Worm (Caenorhabditis elegans) whole organism, midembryonic: ENCODE results near the gene ZK666.14.

Source experiments
- T22C8.4 ChIP-seq: fragments of 200-800 bp; sonication (Bioruptor generic); IDR thresholded peaks from 2 replicates; pipeline ENCODE4 v1.3.6; 2022; ENCODE audit warnings: missing genetic modification characterization, missing compliant biosample characterization
- cog-1 ChIP-seq: sonication (generic microtip); optimal IDR thresholded peaks from 2 replicates; lab custom pipeline; 2016; ENCODE audit warnings: missing genetic modification characterization, missing compliant biosample characterization
- flt-1 ChIP-seq: fragments of 200-800 bp; sonication (Bioruptor generic); IDR thresholded peaks from 2 replicates; pipeline ENCODE4 v1.3.6; 2022; ENCODE audit warnings: missing genetic modification characterization, missing compliant biosample characterization
- klf-2 ChIP-seq: fragments of 200-800 bp; sonication (Bioruptor generic); conservative IDR thresholded peaks from 2 replicates; pipeline ENCODE4 v1.3.6; 2022; ENCODE audit warnings: missing genetic modification reagents, missing genetic modification characterization, missing compliant biosample characterization
- med-1 ChIP-seq: sonication (generic microtip); optimal IDR thresholded peaks from 2 replicates; lab custom pipeline; 2017; ENCODE audit warnings: missing genetic modification characterization, mild to moderate bottlenecking, missing compliant biosample characterization, antibody characterized with exemption, missing genetic modification reagents; ENCODE audit not compliant: insufficient read depth
- ref-1 ChIP-seq: fragments of 200-800 bp; sonication (Bioruptor generic); conservative IDR thresholded peaks from 2 replicates; pipeline ENCODE4 v1.3.6; 2022; ENCODE audit warnings: missing genetic modification reagents, missing genetic modification characterization, missing compliant biosample characterization
- tab-1 ChIP-seq: fragments of 200-800 bp; sonication (Bioruptor generic); IDR thresholded peaks from 2 replicates; pipeline ENCODE4 v1.3.6; 2022; ENCODE audit warnings: missing genetic modification characterization, missing compliant biosample characterization
- ztf-23 ChIP-seq: fragments of 200-800 bp; sonication (Bioruptor generic); IDR thresholded peaks from 2 replicates; pipeline ENCODE4 v1.3.6; 2022; ENCODE audit warnings: missing genetic modification reagents, missing genetic modification characterization, missing compliant biosample characterization
- ztf-29 ChIP-seq: fragments of 200-800 bp; sonication (Bioruptor generic); IDR thresholded peaks from 2 replicates; pipeline ENCODE4 v1.3.6; 2022; ENCODE audit warnings: missing genetic modification reagents, missing genetic modification characterization, missing compliant biosample characterization

Gene ZK666.14

DNA sequence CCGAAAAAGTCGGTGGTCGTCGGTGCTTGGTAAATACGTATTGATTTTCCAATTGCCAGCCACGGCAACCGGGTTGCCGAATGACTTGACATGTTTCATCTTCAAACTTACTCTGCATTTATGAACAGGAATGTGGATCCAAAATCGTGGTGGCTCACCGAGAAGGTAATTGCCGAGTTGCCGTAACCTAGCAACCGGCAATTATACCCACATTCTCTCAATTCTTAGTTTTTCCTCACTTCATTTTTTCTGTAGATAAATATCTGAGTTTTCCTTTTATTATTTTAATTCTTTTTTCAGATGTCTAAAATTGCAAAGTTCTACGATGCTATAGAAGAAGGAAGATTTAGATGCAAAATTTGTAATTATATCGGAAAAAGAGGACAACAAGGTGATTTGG lies 41.9 kb upstream of the ZK666.14 start, which contains the start of gene ZK673.4:
ZK673.4 (plus strand) TSS at position 301 of the 400 bp plus-strand sequence.
- TF ChIP-seq T22C8.4, result no peak
- no peak for TF ChIP-seq ztf-23 (GFP tag; lab: Robert Waterston, UW)
- no peak for TF ChIP-seq ref-1 (GFP tag; lab: Robert Waterston, UW)
- TF ChIP-seq tab-1 (GFP tag; lab: Robert Waterston, UW), result no peak
- TF ChIP-seq flt-1 (GFP tag; lab: Robert Waterston, UW), result no peak
- no peak for TF ChIP-seq cog-1 (tag; lab: Kevin White, UChicago)
- no peak for TF ChIP-seq med-1 (GFP tag; lab: Kevin White, UChicago)
- no peak for TF ChIP-seq klf-2 (GFP tag; lab: Robert Waterston, UW)
- no peak for TF ChIP-seq ztf-29 (GFP tag; lab: Robert Waterston, UW)

- TF ChIP-seq klf-2 (GFP tag; lab: Robert Waterston, UW), result no peak
- no peak for TF ChIP-seq ztf-29 (GFP tag; lab: Robert Waterston, UW)
- no peak for TF ChIP-seq ref-1 (GFP tag; lab: Robert Waterston, UW)
- no peak for TF ChIP-seq cog-1 (tag; lab: Kevin White, UChicago)
- no peak for TF ChIP-seq T22C8.4
- TF ChIP-seq ztf-23 (GFP tag; lab: Robert Waterston, UW), result no peak
- no peak for TF ChIP-seq flt-1 (GFP tag; lab: Robert Waterston, UW)
- no peak for TF ChIP-seq med-1 (GFP tag; lab: Kevin White, UChicago)
- no peak for TF ChIP-seq tab-1 (GFP tag; lab: Robert Waterston, UW)
Measured at ce11 chrII:10456979-10457378, 37.6 kb upstream of the ZK666.14 start, which contains the start of gene ZK673.11. ZK673.11 (plus strand) TSS chrII:10457279.

ce11 chrII:10461207-10461606 lies 33.4 kb upstream of the ZK666.14 start, which contains the start of gene ZK673.5:
ZK673.5 (plus strand) TSS chrII:10461507.
- TF ChIP-seq ztf-23 (GFP tag; lab: Robert Waterston, UW) (no peak), med-1 (GFP tag; lab: Kevin White, UChicago) (no peak), tab-1 (GFP tag; lab: Robert Waterston, UW) (no peak), cog-1 (tag; lab: Kevin White, UChicago) (no peak)

- TF ChIP-seq ztf-23 (GFP tag; lab: Robert Waterston, UW), result no peak
- TF ChIP-seq T22C8.4, result no peak
- no peak for TF ChIP-seq cog-1 (tag; lab: Kevin White, UChicago)
- TF ChIP-seq klf-2 (GFP tag; lab: Robert Waterston, UW), result no peak
- no peak for TF ChIP-seq ref-1 (GFP tag; lab: Robert Waterston, UW)
- no peak for TF ChIP-seq ztf-29 (GFP tag; lab: Robert Waterston, UW)
- no peak for TF ChIP-seq med-1 (GFP tag; lab: Kevin White, UChicago)
- TF ChIP-seq tab-1 (GFP tag; lab: Robert Waterston, UW), result no peak
- TF ChIP-seq flt-1 (GFP tag; lab: Robert Waterston, UW), result no peak
Measured at ce11 chrII:10464230-10464920, 30.2 kb upstream of the ZK666.14 start, which contains the start of the genes ZK673.6 and sdz-37. ZK673.6 (minus strand) TSS chrII:10464330. sdz-37 (plus strand) TSS chrII:10464870.

ce11 chrII:10466552-10466951 lies 28.0 kb upstream of the ZK666.14 start, which contains the start of gene tnc-2:
tnc-2 (plus strand) TSS chrII:10466852.
- TF ChIP-seq cog-1 (tag; lab: Kevin White, UChicago), result no peak
- TF ChIP-seq med-1 (GFP tag; lab: Kevin White, UChicago), result no peak
- TF ChIP-seq T22C8.4, result no peak

- TF ChIP-seq ztf-29 (GFP tag; lab: Robert Waterston, UW), result no peak
- TF ChIP-seq med-1 (GFP tag; lab: Kevin White, UChicago), result no peak
- TF ChIP-seq cog-1 (tag; lab: Kevin White, UChicago), result no peak
- no peak for TF ChIP-seq ztf-23 (GFP tag; lab: Robert Waterston, UW)
- TF ChIP-seq flt-1 (GFP tag; lab: Robert Waterston, UW), result no peak
- TF ChIP-seq tab-1 (GFP tag; lab: Robert Waterston, UW), result no peak
- TF ChIP-seq klf-2 (GFP tag; lab: Robert Waterston, UW), result no peak
- no peak for TF ChIP-seq ref-1 (GFP tag; lab: Robert Waterston, UW)
- no peak for TF ChIP-seq T22C8.4
Measured at ce11 chrII:10470159-10470558, 24.4 kb upstream of the ZK666.14 start, which contains the start of gene clec-143. clec-143 (minus strand) TSS chrII:10470297.

DNA sequence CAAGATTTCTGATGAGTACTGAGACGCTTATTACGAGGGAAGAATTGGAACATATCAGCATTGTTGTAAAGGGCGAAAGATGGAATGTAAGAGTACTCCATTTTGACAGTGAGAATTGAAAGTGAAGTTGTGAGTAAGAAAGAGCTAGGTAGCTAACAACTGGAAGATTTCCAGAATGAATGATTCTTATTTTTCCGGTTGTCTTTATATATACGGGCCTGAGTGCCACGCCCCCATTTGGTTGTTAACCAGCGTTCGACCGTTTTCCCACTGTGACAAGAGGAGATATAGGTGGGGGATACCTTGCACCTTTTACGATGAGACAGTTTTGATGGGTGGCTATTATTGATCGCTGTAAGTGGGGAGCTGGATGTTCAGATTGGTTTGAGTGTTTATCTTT lies 23.3 kb upstream of the ZK666.14 start, which contains the start of gene ZK666.1:
ZK666.1 (minus strand) TSS at position 101 of the 400 bp plus-strand sequence.
- TF ChIP-seq flt-1 (GFP tag; lab: Robert Waterston, UW) (no peak), klf-2 (GFP tag; lab: Robert Waterston, UW) (no peak), cog-1 (tag; lab: Kevin White, UChicago) (no peak), ref-1 (GFP tag; lab: Robert Waterston, UW) (no peak), ztf-29 (GFP tag; lab: Robert Waterston, UW) (no peak), med-1 (GFP tag; lab: Kevin White, UChicago) (no peak), tab-1 (GFP tag; lab: Robert Waterston, UW) (no peak), T22C8.4 (no peak), ztf-23 (GFP tag; lab: Robert Waterston, UW) (no peak)

DNA sequence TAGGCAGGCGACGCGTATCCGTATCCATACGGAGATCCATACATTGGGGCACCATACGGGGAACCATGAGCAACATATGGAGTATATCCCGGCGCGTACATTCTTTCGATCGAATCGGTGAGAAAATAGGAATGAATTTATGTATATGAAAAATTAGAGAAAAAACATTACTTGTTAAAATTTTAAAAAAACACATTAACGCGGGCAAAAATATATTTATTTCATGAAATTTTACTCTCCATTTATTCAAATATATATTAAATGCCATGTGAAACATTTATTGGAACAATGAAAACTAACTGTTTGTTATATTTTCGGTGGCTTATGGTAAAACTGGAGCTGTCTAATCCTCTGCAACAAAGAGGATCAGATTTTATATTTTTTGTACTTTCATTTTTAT lies 22.8 kb upstream of the ZK666.14 start, which contains the start of gene ZK666.2:
ZK666.2 (minus strand) TSS at position 101 of the 400 bp plus-strand sequence.
- no peak for TF ChIP-seq klf-2 (GFP tag; lab: Robert Waterston, UW)
- TF ChIP-seq ztf-29 (GFP tag; lab: Robert Waterston, UW), result no peak
- no peak for TF ChIP-seq med-1 (GFP tag; lab: Kevin White, UChicago)
- TF ChIP-seq flt-1 (GFP tag; lab: Robert Waterston, UW), result no peak
- TF ChIP-seq ztf-23 (GFP tag; lab: Robert Waterston, UW), result no peak
- TF ChIP-seq ref-1 (GFP tag; lab: Robert Waterston, UW), result no peak
- no peak for TF ChIP-seq T22C8.4
- no peak for TF ChIP-seq cog-1 (tag; lab: Kevin White, UChicago)
- no peak for TF ChIP-seq tab-1 (GFP tag; lab: Robert Waterston, UW)
